Worm (Caenorhabditis elegans) whole organism, L2 larva: ENCODE measurements around the gene F08F8.11.

Experiments
- elt-3 ChIP-seq: sonication (generic microtip); optimal IDR thresholded peaks from 2 replicates; lab custom pipeline; 2017; ENCODE audit warnings: missing biosample characterization, missing genetic modification characterization
- lin-13 ChIP-seq: fragments of 150-350 bp; optimal IDR thresholded peaks from 2 replicates; lab custom pipeline; 2014; ENCODE audit warnings: missing biosample characterization, missing genetic modification reagents, missing genetic modification characterization
- lin-39 ChIP-seq: fragments of 150-350 bp; optimal IDR thresholded peaks from 2 replicates; lab custom pipeline; 2014; ENCODE audit warnings: missing biosample characterization, missing genetic modification reagents, missing genetic modification characterization
- lsy-2 ChIP-seq, 2 experiments: fragments of 150-350 bp in 1 of 2; sonication (generic microtip) in 1 of 2; optimal IDR thresholded peaks; 2 replicates each; lab custom pipeline; 2014 to 2017; ENCODE audit warnings: missing biosample characterization in 2 of 2, missing genetic modification characterization in 2 of 2
- mdl-1 ChIP-seq, 2 experiments: fragments of 150-350 bp in 1 of 2; sonication (generic microtip) in 1 of 2; optimal IDR thresholded peaks; 2 replicates each; lab custom pipeline; 2017; ENCODE audit warnings: missing biosample characterization in 2 of 2, missing genetic modification characterization in 2 of 2
- nhr-11 ChIP-seq: fragments of 150-350 bp; optimal IDR thresholded peaks from 2 replicates; lab custom pipeline; 2014; ENCODE audit warnings: missing biosample characterization, missing genetic modification characterization
- skn-1 ChIP-seq: sonication (generic microtip); optimal IDR thresholded peaks from 2 replicates; lab custom pipeline; 2017; ENCODE audit warnings: missing biosample characterization, missing genetic modification characterization
- snpc-4 ChIP-seq: fragments of 150-350 bp; optimal IDR thresholded peaks from 2 replicates; lab custom pipeline; 2014; ENCODE audit warnings: missing biosample characterization, missing genetic modification characterization
- unc-39 ChIP-seq: fragments of 150-350 bp; optimal IDR thresholded peaks from 2 replicates; lab custom pipeline; 2014; ENCODE audit warnings: missing biosample characterization, missing genetic modification characterization
- ztf-11 ChIP-seq: sonication (generic microtip); optimal IDR thresholded peaks from 2 replicates; lab custom pipeline; 2017; ENCODE audit warnings: missing biosample characterization, missing genetic modification characterization
- ztf-4 ChIP-seq: fragments of 150-350 bp; optimal IDR thresholded peaks from 2 replicates; lab custom pipeline; 2014; ENCODE audit warnings: missing biosample characterization, missing genetic modification characterization

- TF ChIP-seq ztf-4 (tag; lab: Kevin White, UChicago) (no peak), lin-39 (tag; lab: Kevin White, UChicago) (no peak), lsy-2 (tag; optimal IDR thresholded peaks at IDR 0.05; lab: Kevin White, UChicago) (no peak), elt-3 (tag; lab: Kevin White, UChicago) (no peak), nhr-11 (tag; lab: Kevin White, UChicago) (no peak), snpc-4 (tag; lab: Kevin White, UChicago) (no peak), ztf-11 (tag; lab: Kevin White, UChicago) (no peak), skn-1 (no peak), mdl-1 (tag; optimal IDR thresholded peaks at IDR 0.05; lab: Kevin White, UChicago) (no peak), unc-39 (tag; lab: Kevin White, UChicago) (no peak), lin-13 (no peak)
These were observed 22.3 kb upstream of the F08F8.11 start, which contains the start of gene F08F8.6 for ce11 chrIII:7343389-7343788.
